Worm (Caenorhabditis elegans): ENCODE data around the gene cng-3.
A peak's percentile ranks its signal among the peaks of the same experiment; 100 is the strongest.

Gene cng-3

DNA sequence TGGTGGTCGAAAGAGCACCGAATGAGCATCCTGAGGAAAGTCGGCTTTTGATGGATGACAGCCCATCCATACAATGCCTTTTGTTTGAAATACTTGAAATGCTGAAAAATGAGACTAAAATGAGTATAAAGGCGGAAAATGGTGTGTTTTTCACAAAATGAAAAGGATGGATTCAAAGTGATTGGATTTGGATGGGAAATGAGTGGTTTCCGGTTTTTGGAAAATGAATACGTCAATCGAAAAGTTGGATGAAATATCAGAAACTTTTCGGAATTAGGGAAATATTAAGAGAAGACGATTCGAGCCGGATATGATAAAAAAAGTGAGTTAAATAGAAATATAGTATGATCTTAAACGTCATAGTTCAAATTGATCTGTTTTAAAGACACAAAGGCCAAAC lies 13.4 kb downstream of the cng-3 start, which contains the start of gene F38E11.6:
Gene F38E11.6 (minus strand): TSS at position 101 of the 400 bp plus-strand sequence.
- TF ChIP-seq him-1 (tag; optimal IDR thresholded peaks at IDR 0.05) (no peak), W03F9.2 (tag; optimal IDR thresholded peaks at IDR 0.05) (no peak), dao-5 (tag; optimal IDR thresholded peaks at IDR 0.05) (no peak)

DNA sequence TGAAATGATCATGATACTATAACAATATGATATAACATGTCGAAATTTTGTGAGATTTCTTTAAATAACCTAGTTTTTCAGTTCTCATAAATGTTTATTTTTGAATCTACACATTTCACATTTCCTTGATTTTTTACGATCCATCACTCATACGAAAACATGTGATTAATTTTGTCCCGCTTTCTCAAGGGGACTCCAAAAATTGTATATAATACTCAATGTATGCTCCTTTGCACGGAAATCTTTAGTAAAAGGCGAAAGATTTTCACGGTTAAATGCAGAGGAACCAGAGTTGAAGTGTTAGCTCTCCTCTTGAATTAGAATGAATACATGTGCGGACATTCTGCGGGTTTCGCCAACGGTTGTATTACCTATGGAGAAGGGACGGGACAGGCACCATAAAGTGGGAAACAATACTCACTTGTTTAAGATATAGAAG lies 16.5 kb downstream of the cng-3 start:
- TF ChIP-seq him-1 (tag; optimal IDR thresholded peaks at IDR 0.05): no peak
- no peak for TF ChIP-seq dao-5 (tag; optimal IDR thresholded peaks at IDR 0.05)
- no peak for TF ChIP-seq W03F9.2 (tag; optimal IDR thresholded peaks at IDR 0.05)

DNA sequence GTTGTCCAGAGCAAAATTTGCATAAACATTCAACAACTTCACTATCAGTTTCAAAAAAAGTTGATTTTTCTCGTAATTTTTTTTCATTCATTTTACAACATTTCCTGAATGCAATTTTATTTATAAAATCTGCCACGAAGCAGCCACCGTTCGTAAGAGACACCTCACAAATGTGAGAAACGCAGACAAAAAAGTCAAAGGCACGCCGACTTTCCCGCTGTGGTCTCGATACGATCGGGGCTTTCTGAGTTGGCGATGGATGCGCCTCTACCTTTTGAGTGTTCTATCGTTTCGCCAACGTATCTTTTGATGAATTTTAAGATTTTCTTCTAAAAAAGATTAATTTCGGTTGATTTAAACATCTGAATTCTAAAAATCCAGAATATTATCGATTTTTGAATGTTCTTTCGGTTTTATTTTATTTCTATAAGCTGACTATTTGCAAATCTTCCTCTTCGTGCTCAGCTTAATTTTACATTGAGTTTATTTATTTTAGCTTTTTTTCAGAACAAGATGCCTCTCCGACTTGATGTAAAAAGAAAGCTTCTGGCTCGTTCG lies 21.5 kb downstream of the cng-3 start, which contains the start of gene copb-2:
Gene copb-2 (plus strand): TSS at position 508 of the 558 bp plus-strand sequence.
- TF ChIP-seq him-1 (tag; optimal IDR thresholded peaks at IDR 0.05): no peak
- no peak for TF ChIP-seq W03F9.2 (tag; optimal IDR thresholded peaks at IDR 0.05)
- TF ChIP-seq dao-5 (tag; optimal IDR thresholded peaks at IDR 0.05): no peak

DNA sequence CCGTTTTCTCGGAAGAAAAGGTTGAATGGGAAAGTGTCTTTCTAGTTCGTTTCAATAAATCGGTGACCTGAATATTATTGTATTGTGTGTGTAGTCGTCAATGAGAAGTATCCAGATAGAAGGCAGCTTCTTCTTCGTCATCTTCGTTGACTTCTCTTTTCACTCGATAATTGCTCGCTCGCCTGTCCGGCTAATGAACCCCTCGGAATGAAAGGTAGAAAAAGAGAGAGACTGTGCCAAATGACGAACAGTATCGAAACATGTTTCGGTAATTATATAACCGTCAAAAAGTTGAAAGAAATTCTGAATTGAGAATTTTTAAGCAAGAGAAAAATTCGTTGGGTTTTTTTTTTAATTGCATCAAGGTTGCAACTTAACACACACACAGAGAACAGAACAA lies 23.4 kb downstream of the cng-3 start, which contains the start of gene cutl-17:
Gene cutl-17 (minus strand): TSS at position 101 of the 400 bp plus-strand sequence.
- TF ChIP-seq dao-5 (tag; optimal IDR thresholded peaks at IDR 0.05): no peak

DNA sequence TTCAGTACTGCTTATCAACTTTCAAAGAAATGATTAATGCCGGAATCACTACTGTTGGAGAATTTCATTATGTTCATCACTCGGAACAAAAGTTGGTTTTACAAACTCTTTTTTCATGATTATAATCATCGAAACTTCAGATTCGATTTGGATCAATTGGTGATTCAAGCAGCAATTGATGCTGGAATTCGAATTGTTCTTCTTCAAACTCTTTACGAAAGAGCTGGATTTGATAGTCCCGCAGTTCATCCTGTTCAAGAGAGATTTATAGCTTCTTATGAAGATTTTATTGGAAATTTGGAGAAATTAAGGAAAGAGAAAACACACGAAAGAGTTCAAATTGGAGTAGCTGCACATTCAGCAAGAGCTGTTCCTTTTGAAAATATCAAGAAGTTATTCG lies 29.0 kb downstream of the cng-3 start:
- TF ChIP-seq him-1 (tag; optimal IDR thresholded peaks at IDR 0.05): no peak
- no peak for TF ChIP-seq W03F9.2 (tag; optimal IDR thresholded peaks at IDR 0.05)
- no peak for TF ChIP-seq dao-5 (tag; optimal IDR thresholded peaks at IDR 0.05)

DNA sequence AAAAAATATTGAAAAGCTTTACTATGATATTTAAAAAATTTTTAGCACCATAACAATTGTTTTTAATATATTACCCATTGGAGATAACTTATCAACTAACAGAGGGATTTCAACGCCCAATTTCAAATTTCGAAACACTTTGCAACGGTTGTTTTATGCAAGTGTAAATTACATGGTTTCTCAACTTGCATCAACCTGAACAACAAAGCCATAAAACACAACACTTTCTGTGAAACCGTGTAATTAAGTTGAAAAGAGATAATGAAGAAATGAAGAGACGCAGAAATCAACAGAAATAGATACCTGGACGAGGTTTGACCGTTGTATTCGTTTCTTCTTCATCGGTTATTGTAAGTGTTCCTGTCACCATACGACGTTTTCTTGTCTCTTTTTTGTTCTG lies 30.5 kb downstream of the cng-3 start, which contains the start of gene cpin-1:
Gene cpin-1 (plus strand): TSS at position 301 of the 400 bp plus-strand sequence.
- TF ChIP-seq him-1 (tag; optimal IDR thresholded peaks at IDR 0.05) (no peak), dao-5 (tag; optimal IDR thresholded peaks at IDR 0.05) (no peak), W03F9.2 (tag; optimal IDR thresholded peaks at IDR 0.05) (no peak)

DNA sequence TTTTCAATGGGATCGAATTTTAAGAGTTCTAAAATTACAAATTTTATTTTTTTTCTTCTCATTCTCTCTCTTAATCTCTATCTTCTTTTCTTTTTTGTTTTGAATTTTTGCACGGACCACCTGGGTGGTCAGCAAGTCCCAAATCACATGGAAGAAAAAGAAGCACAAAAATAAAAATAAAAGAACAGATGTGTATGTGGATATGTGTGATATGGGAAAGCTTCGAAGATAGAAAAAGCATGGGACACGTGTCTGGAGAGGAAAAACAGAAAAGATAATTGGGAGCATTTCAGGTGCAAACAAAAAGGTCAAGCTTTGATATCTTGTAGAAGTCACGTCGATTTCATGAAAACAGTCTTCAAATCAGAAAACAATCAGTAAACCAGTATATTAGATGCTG lies 33.6 kb downstream of the cng-3 start, which contains the start of gene hsp-12.6:
Gene hsp-12.6 (minus strand): TSS at position 20 of the 400 bp plus-strand sequence.
- TF ChIP-seq him-1 (tag; optimal IDR thresholded peaks at IDR 0.05): no peak
- TF ChIP-seq W03F9.2 (tag; optimal IDR thresholded peaks at IDR 0.05): no peak
- no peak for TF ChIP-seq dao-5 (tag; optimal IDR thresholded peaks at IDR 0.05)

DNA sequence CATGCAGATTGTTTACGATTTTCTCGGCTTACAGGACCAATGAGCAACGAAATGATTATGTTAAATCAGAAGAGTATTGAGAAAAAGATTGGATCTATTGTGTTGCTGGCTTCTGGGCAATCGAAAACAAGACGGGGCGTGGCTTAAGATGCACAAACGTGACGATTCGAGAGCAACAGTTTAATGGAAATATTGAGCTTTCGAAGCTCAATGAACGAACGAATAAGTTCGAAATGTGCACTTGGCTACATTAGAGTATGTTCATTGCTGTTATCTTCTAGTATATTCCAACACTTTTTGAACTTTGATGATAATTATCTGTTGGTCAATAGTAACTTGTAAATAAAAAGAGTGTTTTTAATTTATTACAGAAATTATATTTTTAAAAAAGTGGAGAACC lies 35.4 kb downstream of the cng-3 start, which contains the start of gene hsp-12.3:
Gene hsp-12.3 (minus strand): TSS at position 101 of the 400 bp plus-strand sequence.
- TF ChIP-seq dao-5 (tag; optimal IDR thresholded peaks at IDR 0.05): no peak
- no peak for TF ChIP-seq W03F9.2 (tag; optimal IDR thresholded peaks at IDR 0.05)
- no peak for TF ChIP-seq him-1 (tag; optimal IDR thresholded peaks at IDR 0.05)

DNA sequence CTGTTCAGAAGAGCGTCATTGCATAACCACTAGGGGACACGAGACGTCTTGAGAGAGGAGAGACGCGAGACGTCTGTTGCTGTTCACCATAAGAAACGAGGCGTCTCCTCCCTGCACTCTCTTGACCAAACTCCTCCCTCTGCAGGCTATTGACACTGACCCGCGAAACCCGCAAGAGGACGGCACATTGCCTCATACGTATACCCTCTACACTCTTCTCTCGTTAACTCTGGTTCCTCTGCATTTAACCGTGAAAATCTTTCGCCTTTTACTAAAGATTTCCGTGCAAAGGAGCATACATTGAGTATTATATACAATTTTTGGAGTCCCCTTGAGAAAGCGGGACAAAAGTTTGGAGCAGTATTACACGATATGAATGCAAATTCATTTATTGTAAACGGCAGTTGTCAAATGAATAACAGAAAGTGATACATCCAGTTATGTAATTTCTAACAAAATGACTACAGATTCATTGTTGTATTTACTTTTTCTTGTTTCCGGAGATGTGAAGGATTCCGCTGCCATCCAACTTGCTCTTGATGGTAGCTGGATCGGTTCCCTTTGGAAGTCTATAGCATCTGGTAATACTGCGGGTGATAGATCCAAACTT lies 36.3 kb downstream of the cng-3 start:
- TF ChIP-seq W03F9.2 (tag; optimal IDR thresholded peaks at IDR 0.05): peak; percentile 87
- peak; percentile 78 for TF ChIP-seq him-1 (tag; optimal IDR thresholded peaks at IDR 0.05)
- TF ChIP-seq dao-5 (tag; optimal IDR thresholded peaks at IDR 0.05): no peak

DNA sequence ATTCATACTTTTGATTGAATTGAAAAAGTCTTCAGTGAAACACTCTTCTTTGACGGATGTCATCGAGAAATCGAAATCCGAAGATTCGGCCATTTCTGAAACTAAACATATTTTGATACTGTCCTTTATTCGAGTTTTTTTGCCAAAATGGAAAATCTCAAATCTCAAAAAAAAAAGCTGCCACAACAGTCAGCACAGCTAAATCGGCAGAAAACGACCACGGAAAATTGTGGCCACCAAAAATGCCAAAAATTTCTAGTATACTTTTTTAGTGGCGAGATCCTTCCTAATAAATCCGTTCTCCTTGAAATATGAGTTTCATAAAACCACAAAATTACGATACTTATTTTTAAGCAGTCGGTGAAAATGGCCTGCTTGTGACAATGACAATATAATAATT lies 36.9 kb downstream of the cng-3 start, which contains the start of gene F38E11.9:
Gene F38E11.9 (minus strand): TSS at position 101 of the 400 bp plus-strand sequence.
- TF ChIP-seq dao-5 (tag; optimal IDR thresholded peaks at IDR 0.05) (no peak), W03F9.2 (tag; optimal IDR thresholded peaks at IDR 0.05) (no peak), him-1 (tag; optimal IDR thresholded peaks at IDR 0.05) (no peak)

DNA sequence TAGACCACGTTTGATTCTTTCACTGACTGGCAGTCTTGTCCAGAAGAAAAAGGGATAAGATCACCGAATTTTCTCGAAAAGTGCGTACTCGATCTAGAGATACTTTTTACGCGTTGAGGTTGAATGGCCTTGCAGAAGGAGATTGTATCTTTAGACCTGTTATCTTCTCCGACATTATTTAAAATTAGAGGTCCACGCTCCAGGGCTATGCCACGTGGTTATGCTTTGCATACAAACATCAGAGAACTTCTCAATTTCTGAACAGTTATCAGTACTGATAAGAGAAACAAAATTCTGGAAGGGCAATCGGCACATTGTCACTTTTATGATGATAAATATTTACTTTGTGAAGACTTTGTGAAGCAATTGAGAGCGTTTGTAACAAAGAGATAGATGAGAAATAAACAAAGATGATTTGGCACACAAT lies 38.7 kb downstream of the cng-3 start:
- peak; percentile 38 for TF ChIP-seq W03F9.2 (tag; optimal IDR thresholded peaks at IDR 0.05)
- TF ChIP-seq him-1 (tag; optimal IDR thresholded peaks at IDR 0.05): no peak
- TF ChIP-seq dao-5 (tag; optimal IDR thresholded peaks at IDR 0.05): no peak

DNA sequence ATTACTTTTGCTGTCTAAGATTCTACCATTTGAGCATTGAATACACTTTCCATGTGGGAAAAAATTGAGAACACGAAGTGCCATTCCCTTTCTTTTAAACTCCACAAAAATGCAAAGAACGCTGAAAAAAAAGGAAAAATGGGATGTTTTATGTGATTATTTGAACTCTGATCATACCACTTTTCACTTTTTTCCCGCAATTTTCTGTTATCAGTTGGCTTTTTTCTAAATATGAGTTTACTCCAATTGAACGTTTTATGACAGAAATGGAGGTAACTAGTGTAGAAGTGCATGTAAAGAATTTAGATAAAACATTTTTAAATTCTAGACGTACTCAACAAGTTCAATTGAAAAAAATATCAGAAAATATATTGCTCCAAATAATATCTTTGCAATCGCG lies 39.4 kb downstream of the cng-3 start:
- TF ChIP-seq W03F9.2 (tag; optimal IDR thresholded peaks at IDR 0.05) (no peak), dao-5 (tag; optimal IDR thresholded peaks at IDR 0.05) (no peak), him-1 (tag; optimal IDR thresholded peaks at IDR 0.05) (no peak)

DNA sequence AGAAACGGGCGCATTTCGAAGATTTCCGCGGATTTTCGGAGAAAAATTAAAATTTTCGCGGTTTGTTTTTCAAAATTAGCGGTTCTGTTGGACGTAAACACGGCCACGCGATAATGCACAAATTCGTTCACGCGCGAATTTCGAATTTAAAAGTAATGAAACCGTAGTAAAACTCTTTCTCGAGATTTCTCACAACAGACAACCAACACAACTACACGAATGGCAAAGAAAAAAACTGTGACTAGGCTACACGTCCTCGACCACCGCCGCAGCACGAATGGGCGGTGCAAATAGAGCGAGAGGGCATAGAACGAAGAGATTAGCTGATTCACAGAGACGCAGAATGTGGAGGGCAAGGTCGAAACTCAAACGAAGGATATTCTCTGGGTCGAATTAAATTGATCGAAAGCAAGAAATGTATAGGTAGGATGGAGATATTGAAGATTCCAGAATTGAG lies 39.9 kb downstream of the cng-3 start, which contains the start of gene idh-1:
Gene idh-1 (minus strand): TSS at position 228 of the 457 bp plus-strand sequence.
- TF ChIP-seq dao-5 (tag; optimal IDR thresholded peaks at IDR 0.05) (no peak), W03F9.2 (tag; optimal IDR thresholded peaks at IDR 0.05) (peak; percentile 36), him-1 (tag; optimal IDR thresholded peaks at IDR 0.05) (no peak)

DNA sequence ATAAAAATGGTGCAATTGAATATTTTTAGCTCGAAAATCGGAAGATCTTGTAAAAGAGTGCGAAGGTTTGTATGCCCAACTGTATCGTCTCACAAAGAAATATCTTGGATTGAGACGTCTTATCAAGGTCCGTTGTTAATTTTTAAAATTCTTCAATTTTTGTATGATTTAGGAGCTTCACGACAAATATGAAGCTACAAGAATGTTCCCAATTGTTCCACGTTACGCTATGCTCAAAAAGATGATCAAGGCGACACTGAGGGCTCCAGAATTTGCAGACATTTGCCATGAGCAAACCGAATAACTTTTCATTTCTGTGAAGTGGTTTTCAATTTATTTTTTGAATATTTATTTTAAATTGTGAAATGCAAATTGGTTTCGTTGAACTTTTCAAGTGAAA lies 42.1 kb downstream of the cng-3 start:
- TF ChIP-seq dao-5 (tag; optimal IDR thresholded peaks at IDR 0.05) (no peak), W03F9.2 (tag; optimal IDR thresholded peaks at IDR 0.05) (no peak), him-1 (tag; optimal IDR thresholded peaks at IDR 0.05) (no peak)
